Fruit fly (Drosophila melanogaster) whole organism, wandering third instar larva: ENCODE data around the gene haf.

Source experiments
- CrebA ChIP-seq: fragments of 200-800 bp; sonication (Bioruptor generic); optimal IDR thresholded peaks from 2 replicates; lab custom pipeline; 2016; ENCODE audit warnings: missing biosample characterization, mild to moderate bottlenecking, missing genetic modification characterization, borderline replicate concordance
- brk ChIP-seq: fragments of 200-800 bp; sonication (Bioruptor generic); optimal IDR thresholded peaks from 2 replicates; lab custom pipeline; 2016; ENCODE audit warnings: missing biosample characterization, mild to moderate bottlenecking, missing genetic modification characterization
- jim ChIP-seq: fragments of 175-275, 200-325 bp; sonication (Bioruptor generic); optimal IDR thresholded peaks from 2 replicates; lab custom pipeline; 2016; ENCODE audit warnings: missing biosample characterization, mild to moderate bottlenecking, missing genetic modification characterization

dm6 chr2L:1568631-1569030 is 13.7 kb downstream of the haf start:
- TF ChIP-seq CrebA (GFP tag; lab: Kevin White, UChicago) (no peak), jim (GFP tag; lab: Kevin White, UChicago) (no peak), brk (GFP tag; lab: Kevin White, UChicago) (no peak)
